Fruit fly (Drosophila melanogaster) whole organism, embryonic: ENCODE results near the gene Obp99b.
A peak's percentile ranks its signal among the peaks of the same experiment; 100 is the strongest.

Experiments
- Adf1 ChIP-seq: fragments of 200-800 bp; sonication (Bioruptor generic); IDR thresholded peaks from 2 replicates; pipeline ENCODE4 v1.3.6; 2022; ENCODE audit warnings: missing biosample characterization, missing genetic modification characterization
- Atf-2 ChIP-seq: fragments of 200-800 bp; sonication (Bioruptor generic); optimal IDR thresholded peaks from 2 replicates; lab custom pipeline; 2016; ENCODE audit warnings: missing biosample characterization, missing genetic modification characterization
- Atf3 ChIP-seq: fragments of 200-800 bp; sonication (Bioruptor generic); optimal IDR thresholded peaks from 3 replicates; lab custom pipeline; 2016; ENCODE audit warnings: missing biosample characterization, missing genetic modification characterization
- C15 ChIP-seq: fragments of 200-800 bp; sonication (Bioruptor generic); IDR thresholded peaks from 3 replicates; pipeline ENCODE4 v1.3.6; 2022; ENCODE audit warnings: missing biosample characterization, missing genetic modification characterization
- CG10267 ChIP-seq: fragments of 200-800 bp; sonication (Bioruptor generic); optimal IDR thresholded peaks from 2 replicates; lab custom pipeline; 2018; ENCODE audit warnings: missing biosample characterization, mild to moderate bottlenecking, missing genetic modification characterization, moderate library complexity
- CG10543 ChIP-seq: fragments of 200-800 bp; sonication (Bioruptor generic); optimal IDR thresholded peaks from 3 replicates; lab custom pipeline; 2017; ENCODE audit warnings: missing biosample characterization, mild to moderate bottlenecking, missing genetic modification characterization, moderate library complexity
- CG11398 ChIP-seq: fragments of 200-800 bp; sonication (Bioruptor generic); optimal IDR thresholded peaks from 2 replicates; lab custom pipeline; 2016; ENCODE audit warnings: missing biosample characterization, missing genetic modification characterization
- CG12071 ChIP-seq: fragments of 200-800 bp; sonication (Bioruptor generic); optimal IDR thresholded peaks from 3 replicates; lab custom pipeline; 2018; ENCODE audit warnings: missing biosample characterization, mild to moderate bottlenecking, missing genetic modification characterization
- CG12299 ChIP-seq: fragments of 200-800 bp; sonication (Bioruptor generic); optimal IDR thresholded peaks from 2 replicates; lab custom pipeline; 2018; ENCODE audit warnings: missing biosample characterization, mild to moderate bottlenecking, missing genetic modification characterization
- CG13296 ChIP-seq: fragments of 200-800 bp; sonication (Bioruptor generic); optimal IDR thresholded peaks from 3 replicates; lab custom pipeline; 2018; ENCODE audit warnings: missing biosample characterization, mild to moderate bottlenecking, missing genetic modification characterization
- CG15073 ChIP-seq: fragments of 200-800 bp; sonication (Bioruptor generic); optimal IDR thresholded peaks from 2 replicates; lab custom pipeline; 2016; ENCODE audit warnings: missing biosample characterization, missing genetic modification characterization
- CG17568 ChIP-seq: fragments of 200-800 bp; sonication (Bioruptor generic); optimal IDR thresholded peaks from 2 replicates; lab custom pipeline; 2018; ENCODE audit warnings: missing biosample characterization, mild to moderate bottlenecking, missing genetic modification characterization, moderate library complexity
- CG17802 ChIP-seq: fragments of 200-800 bp; sonication (Bioruptor generic); optimal IDR thresholded peaks from 2 replicates; lab custom pipeline; 2018; ENCODE audit warnings: missing biosample characterization, mild to moderate bottlenecking, missing genetic modification characterization, moderate library complexity
- CG2678 ChIP-seq: fragments of 200-800 bp; sonication (Bioruptor generic); optimal IDR thresholded peaks from 3 replicates; lab custom pipeline; 2019; ENCODE audit warnings: missing biosample characterization, mild to moderate bottlenecking, missing genetic modification characterization, moderate library complexity
- CG2889 ChIP-seq: fragments of 200-800 bp; sonication (Bioruptor generic); IDR thresholded peaks from 3 replicates; pipeline ENCODE4 v1.3.6; 2022; ENCODE audit warnings: missing biosample characterization, missing genetic modification characterization
- CG30020 ChIP-seq: fragments of 200-800 bp; optimal IDR thresholded peaks from 2 replicates; lab custom pipeline; 2019; ENCODE audit warnings: missing biosample characterization, mild to moderate bottlenecking, missing genetic modification characterization, moderate library complexity
- CG3407 ChIP-seq: fragments of 200-800 bp; sonication (Bioruptor generic); optimal IDR thresholded peaks from 2 replicates; lab custom pipeline; 2018; ENCODE audit warnings: missing biosample characterization, mild to moderate bottlenecking, missing genetic modification characterization
- CG42726 ChIP-seq: fragments of 200-800 bp; sonication (Bioruptor generic); IDR thresholded peaks from 2 replicates; pipeline ENCODE4 v1.3.6; 2022; ENCODE audit warnings: missing biosample characterization, missing genetic modification characterization; ENCODE audit not compliant: partially characterized antibody
- CG4328 ChIP-seq: fragments of 200-800 bp; sonication (Bioruptor generic); optimal IDR thresholded peaks from 3 replicates; lab custom pipeline; 2017; ENCODE audit warnings: missing biosample characterization, missing genetic modification reagents, missing genetic modification characterization
- CG6683 ChIP-seq: fragments of 200-800 bp; sonication (Bioruptor generic); optimal IDR thresholded peaks from 2 replicates; lab custom pipeline; 2017; ENCODE audit warnings: missing biosample characterization, mild to moderate bottlenecking, missing genetic modification characterization, missing genetic modification reagents
- CG6689 ChIP-seq: fragments of 200-800 bp; sonication (Bioruptor generic); IDR thresholded peaks from 2 replicates; pipeline ENCODE4 v1.3.6; 2022; ENCODE audit warnings: missing biosample characterization, missing genetic modification characterization
- CG6813 ChIP-seq: fragments of 200-800 bp; sonication (Bioruptor generic); optimal IDR thresholded peaks from 2 replicates; lab custom pipeline; 2017; ENCODE audit warnings: missing biosample characterization, missing genetic modification characterization, mild to moderate bottlenecking, moderate library complexity, missing genetic modification reagents
- CG8290 ChIP-seq, 3 experiments: fragments of 200-800 bp; sonication (Bioruptor generic); optimal IDR thresholded peaks; 2 replicates each; lab custom pipeline; 2016 to 2019; ENCODE audit warnings: missing biosample characterization in 3 of 3, missing genetic modification characterization in 3 of 3, mild to moderate bottlenecking in 2 of 3, moderate library complexity in 1 of 3
- CG8478 ChIP-seq: fragments of >200 bp; optimal IDR thresholded peaks from 2 replicates; lab custom pipeline; 2018
- CG9437 ChIP-seq: fragments of 200-800 bp; sonication (Bioruptor generic); optimal IDR thresholded peaks from 2 replicates; lab custom pipeline; 2018; ENCODE audit warnings: missing biosample characterization, mild to moderate bottlenecking, missing genetic modification characterization
- Camta ChIP-seq: fragments of 200-800 bp; sonication (Bioruptor generic); optimal IDR thresholded peaks from 2 replicates; lab custom pipeline; 2016; ENCODE audit warnings: missing biosample characterization, missing genetic modification characterization
- Deaf1 ChIP-seq: fragments of 200-800 bp; optimal IDR thresholded peaks from 3 replicates; lab custom pipeline; 2019; ENCODE audit warnings: missing biosample characterization, mild to moderate bottlenecking, missing genetic modification characterization, moderate library complexity
- E2f1 ChIP-seq: fragments of 200-800 bp; sonication (Bioruptor generic); IDR thresholded peaks from 2 replicates; pipeline ENCODE4 v1.3.6; 2022; ENCODE audit warnings: missing biosample characterization, missing genetic modification characterization
- Ets65A ChIP-seq: fragments of 200-800 bp; sonication (Bioruptor generic); peaks from one replicate; lab custom pipeline; 2016; ENCODE audit warnings: missing biosample characterization, missing genetic modification characterization
- Hsf ChIP-seq: fragments of 200-800 bp; sonication (Bioruptor generic); optimal IDR thresholded peaks from 3 replicates; lab custom pipeline; 2016; ENCODE audit warnings: missing biosample characterization, missing genetic modification characterization
- PHDP ChIP-seq: fragments of 200-800 bp; sonication (Bioruptor generic); optimal IDR thresholded peaks from 3 replicates; lab custom pipeline; 2018; ENCODE audit warnings: missing biosample characterization, mild to moderate bottlenecking, missing genetic modification characterization, moderate library complexity
- Six4 ChIP-seq: fragments of 200-800 bp; sonication (Bioruptor generic); optimal IDR thresholded peaks from 2 replicates; lab custom pipeline; 2016; ENCODE audit warnings: missing biosample characterization, missing genetic modification characterization
- bab2 ChIP-seq: fragments of 200-800 bp; sonication (Bioruptor generic); optimal IDR thresholded peaks from 2 replicates; lab custom pipeline; 2016; ENCODE audit warnings: missing biosample characterization, missing genetic modification characterization
- caup ChIP-seq: fragments of 200-800 bp; sonication (Bioruptor generic); optimal IDR thresholded peaks from 3 replicates; lab custom pipeline; 2017; ENCODE audit warnings: missing biosample characterization, mild to moderate bottlenecking, missing genetic modification characterization, moderate library complexity; ENCODE audit not compliant: severe bottlenecking
- chm ChIP-seq: fragments of 200-800 bp; sonication (Bioruptor generic); IDR thresholded peaks from 2 replicates; pipeline ENCODE4 v1.3.6; 2022; ENCODE audit warnings: missing biosample characterization, missing genetic modification characterization
- ci ChIP-seq: fragments of 200-800 bp; sonication (Bioruptor generic); IDR thresholded peaks from 3 replicates; pipeline ENCODE4 v1.3.6; 2022; ENCODE audit warnings: missing biosample characterization, missing genetic modification characterization
- crp ChIP-seq, 2 experiments: fragments of 200-800 bp; sonication (Bioruptor generic); optimal IDR thresholded peaks; 2 replicates in 1 of 2; 3 replicates in 1 of 2; lab custom pipeline; 2017; ENCODE audit warnings: missing biosample characterization in 2 of 2, missing genetic modification characterization in 2 of 2, mild to moderate bottlenecking in 1 of 2, moderate library complexity in 1 of 2
- eyg ChIP-seq: fragments of 200-800 bp; sonication (Bioruptor generic); optimal IDR thresholded peaks from 3 replicates; lab custom pipeline; 2016; ENCODE audit warnings: missing biosample characterization, missing genetic modification characterization
- fd3F ChIP-seq: fragments of 200-800 bp; sonication (Bioruptor generic); optimal IDR thresholded peaks from 2 replicates; lab custom pipeline; 2018; ENCODE audit warnings: missing biosample characterization, mild to moderate bottlenecking, missing genetic modification characterization, moderate library complexity
- fu2 ChIP-seq: fragments of 200-800 bp; sonication (Bioruptor generic); optimal IDR thresholded peaks from 2 replicates; lab custom pipeline; 2016; ENCODE audit warnings: missing biosample characterization, missing genetic modification characterization
- hbn ChIP-seq: fragments of 200-800 bp; sonication (Bioruptor generic); IDR thresholded peaks from 2 replicates; pipeline ENCODE4 v1.3.6; 2022; ENCODE audit warnings: missing biosample characterization, missing genetic modification characterization; ENCODE audit not compliant: partially characterized antibody
- hkb ChIP-seq, 2 experiments: fragments of 200-800 bp in 1 of 2; fragments of >200 bp in 1 of 2; sonication (Bioruptor generic) in 1 of 2; IDR thresholded peaks in 1 of 2; optimal IDR thresholded peaks in 1 of 2; 2 replicates each; pipeline versions ENCODE4 v1.3.6 to Lab custom; 2017 to 2022; ENCODE audit warnings: missing biosample characterization in 1 of 2, missing genetic modification characterization in 1 of 2
- jigr1 ChIP-seq: fragments of 200-800 bp; sonication (Bioruptor generic); IDR thresholded peaks from 3 replicates; pipeline ENCODE4 v1.3.6; 2022; ENCODE audit warnings: missing biosample characterization, missing genetic modification characterization
- mirr ChIP-seq: fragments of 200-800 bp; sonication (Bioruptor generic); optimal IDR thresholded peaks from 3 replicates; lab custom pipeline; 2018; ENCODE audit warnings: missing biosample characterization, mild to moderate bottlenecking, missing genetic modification characterization
- nom ChIP-seq: fragments of 200-800 bp; sonication (Bioruptor generic); optimal IDR thresholded peaks from 2 replicates; lab custom pipeline; 2017; ENCODE audit warnings: missing biosample characterization, missing genetic modification characterization, mild to moderate bottlenecking, moderate library complexity, missing genetic modification reagents
- pan ChIP-seq, 4 experiments: fragments of >200 bp in 3 of 4; fragments of 200-800 bp in 1 of 4; sonication (Bioruptor generic) in 1 of 4; optimal IDR thresholded peaks in 3 of 4; IDR thresholded peaks in 1 of 4; 2 replicates each; pipeline versions ENCODE4 v1.3.6 to Lab custom; 2017 to 2022; ENCODE audit warnings: missing biosample characterization in 2 of 4, missing genetic modification characterization in 2 of 4, mixed read lengths in 1 of 4
- so ChIP-seq: fragments of 200-800 bp; sonication (Bioruptor generic); IDR thresholded peaks from 3 replicates; pipeline ENCODE4 v1.3.6; 2022; ENCODE audit warnings: missing biosample characterization, missing genetic modification characterization
- tio ChIP-seq: fragments of 200-800 bp; sonication (Bioruptor generic); optimal IDR thresholded peaks from 2 replicates; lab custom pipeline; 2017; ENCODE audit warnings: missing biosample characterization, missing genetic modification characterization, inconsistent platforms
- vnd ChIP-seq: fragments of 200-800 bp; sonication (Bioruptor generic); IDR thresholded peaks from 3 replicates; pipeline ENCODE4 v1.3.6; 2022; ENCODE audit warnings: missing biosample characterization, missing genetic modification characterization; ENCODE audit not compliant: partially characterized antibody

Gene Obp99b

DNA sequence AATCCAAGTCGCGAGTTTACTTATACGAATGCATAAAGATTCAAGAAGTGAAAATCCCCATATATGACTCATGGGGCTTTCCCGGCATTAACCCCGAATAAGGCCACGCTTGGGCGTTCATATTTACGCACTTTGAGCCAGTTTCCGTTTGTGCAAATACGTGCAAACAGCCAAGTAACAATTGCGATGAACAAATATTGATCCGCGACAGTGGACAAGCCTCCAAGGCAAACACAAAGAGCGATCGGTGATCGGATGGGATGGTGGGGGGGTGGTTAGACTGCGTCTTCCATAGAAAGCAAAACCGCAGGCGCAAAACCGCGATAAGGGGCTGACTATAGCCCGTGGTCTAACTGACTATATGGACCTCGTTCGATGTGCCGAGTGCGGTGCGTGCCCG, 40.5 kb upstream of the Obp99b start (continued):
- TF ChIP-seq caup (GFP tag; lab: Kevin White, UChicago) (peak; percentile 18), vnd (GFP tag; lab: Robert Waterston, UW) (no peak), CG6683 (GFP tag; lab: Kevin White, UChicago) (no peak), CG6689 (GFP tag; lab: Robert Waterston, UW) (peak; percentile 16; the same call in 1 of the 2 replicates), crp (GFP tag; optimal IDR thresholded peaks at IDR 0.05; lab: Kevin White, UChicago) (no peak), CG4328 (GFP tag; lab: Kevin White, UChicago) (no peak), chm (GFP tag; lab: Robert Waterston, UW) (no peak), CG8290 (GFP tag; optimal IDR thresholded peaks at IDR 0.05; lab: Kevin White, UChicago) (no peak), CG8290 (tag; optimal IDR thresholded peaks at IDR 0.05; lab: Kevin White, UChicago) (peak in 1 of 2 experiments; percentile 72), CG8478 (lab: Kevin White, UChicago) (no peak), fu2 (GFP tag; lab: Kevin White, UChicago) (no peak), so (0 out of 3 replicates have a peak, but pooled peaks have one; percentile 16), pan (optimal IDR thresholded peaks at IDR 0.05; lab: Kevin White, UChicago) (no peak), pan (GFP tag; optimal IDR thresholded peaks at IDR 0.05 in 1 of 2, IDR thresholded peaks at IDR 0.05 in 1 of 2) (peak in 1 of 2 experiments; percentile 38), Ets65A (GFP tag; lab: Kevin White, UChicago) (no peak), mirr (GFP tag; lab: Kevin White, UChicago) (peak; percentile 59), CG10267 (no peak), eyg (GFP tag; lab: Kevin White, UChicago) (no peak), Adf1 (GFP tag; lab: Robert Waterston, UW) (no peak), hbn (no peak), Deaf1 (tag; lab: Kevin White, UChicago) (peak; percentile 0), ci (GFP tag; lab: Robert Waterston, UW) (peak; percentile 69; the same call in 2 of the 3 replicates), CG2889 (no peak), bab2 (GFP tag; lab: Kevin White, UChicago) (peak; percentile 43), Hsf (GFP tag; lab: Kevin White, UChicago) (no peak), CG12299 (tag; lab: Kevin White, UChicago) (no peak), CG2678 (tag; lab: Kevin White, UChicago) (peak; percentile 31), CG15073 (GFP tag; lab: Kevin White, UChicago) (no peak), E2f1 (GFP tag; lab: Robert Waterston, UW) (0 out of 2 replicates have a peak, but pooled peaks have one; percentile 7), CG17568 (GFP tag; lab: Kevin White, UChicago) (no peak), hkb (optimal IDR thresholded peaks at IDR 0.05; lab: Kevin White, UChicago) (no peak), hkb (GFP tag; IDR thresholded peaks at IDR 0.05; lab: Robert Waterston, UW) (0 out of 2 replicates have a peak, but pooled peaks have one; percentile 31), CG6813 (peak; percentile 19), CG11398 (no peak), CG3407 (GFP tag; lab: Kevin White, UChicago) (peak; percentile 46), CG30020 (tag; lab: Kevin White, UChicago) (no peak), jigr1 (no peak), CG12071 (peak; percentile 71), Atf-2 (GFP tag; lab: Kevin White, UChicago) (peak; percentile 6), fd3F (GFP tag; lab: Kevin White, UChicago) (no peak), PHDP (peak; percentile 25), Six4 (GFP tag; lab: Kevin White, UChicago) (no peak), nom (GFP tag; lab: Kevin White, UChicago) (peak; percentile 87), CG13296 (GFP tag; lab: Kevin White, UChicago) (peak; percentile 5), C15 (GFP tag; lab: Robert Waterston, UW) (0 out of 3 replicates have a peak, but pooled peaks have one; percentile 46), Camta (GFP tag; lab: Kevin White, UChicago) (no peak), Atf3 (peak; percentile 0), CG42726 (no peak), CG9437 (GFP tag; lab: Kevin White, UChicago) (no peak), CG17802 (peak; percentile 0), tio (GFP tag; lab: Kevin White, UChicago) (no peak), CG10543 (GFP tag; lab: Kevin White, UChicago) (no peak)
